Fruit fly (Drosophila melanogaster): ENCODE data around the gene CG3149.

dm6 chrX:5737157-5737556 is 42.2 kb upstream of the CG3149 start:
- TF ChIP-seq sv (GFP tag; optimal IDR thresholded peaks at IDR 0.05) (no peak), tai (GFP tag; optimal IDR thresholded peaks at IDR 0.05) (no peak), CrebA (GFP tag; optimal IDR thresholded peaks at IDR 0.05; ENCODE audit: borderline replicate concordance) (no peak), jim (GFP tag; optimal IDR thresholded peaks at IDR 0.05) (no peak), dsf (GFP tag; optimal IDR thresholded peaks at IDR 0.05; ENCODE audit: borderline replicate concordance) (no peak), Sp1 (GFP tag; optimal IDR thresholded peaks at IDR 0.05) (no peak), h (GFP tag; optimal IDR thresholded peaks at IDR 0.05) (no peak), psq (GFP tag; optimal IDR thresholded peaks at IDR 0.05) (no peak), pan (optimal IDR thresholded peaks at IDR 0.05) (no peak), CG9705 (GFP tag; optimal IDR thresholded peaks at IDR 0.05) (no peak), ey (GFP tag; optimal IDR thresholded peaks at IDR 0.05) (peak; percentile 4), Hr78 (GFP tag; optimal IDR thresholded peaks at IDR 0.05) (no peak), OdsH (GFP tag; optimal IDR thresholded peaks at IDR 0.05) (no peak)

Data from whole organism, wandering third instar larva.